Worm (Caenorhabditis elegans): ENCODE data around the gene F40G12.5.
A peak's percentile ranks its signal among the peaks of the same experiment; 100 is the strongest.

The F40G12.5 gene

DNA sequence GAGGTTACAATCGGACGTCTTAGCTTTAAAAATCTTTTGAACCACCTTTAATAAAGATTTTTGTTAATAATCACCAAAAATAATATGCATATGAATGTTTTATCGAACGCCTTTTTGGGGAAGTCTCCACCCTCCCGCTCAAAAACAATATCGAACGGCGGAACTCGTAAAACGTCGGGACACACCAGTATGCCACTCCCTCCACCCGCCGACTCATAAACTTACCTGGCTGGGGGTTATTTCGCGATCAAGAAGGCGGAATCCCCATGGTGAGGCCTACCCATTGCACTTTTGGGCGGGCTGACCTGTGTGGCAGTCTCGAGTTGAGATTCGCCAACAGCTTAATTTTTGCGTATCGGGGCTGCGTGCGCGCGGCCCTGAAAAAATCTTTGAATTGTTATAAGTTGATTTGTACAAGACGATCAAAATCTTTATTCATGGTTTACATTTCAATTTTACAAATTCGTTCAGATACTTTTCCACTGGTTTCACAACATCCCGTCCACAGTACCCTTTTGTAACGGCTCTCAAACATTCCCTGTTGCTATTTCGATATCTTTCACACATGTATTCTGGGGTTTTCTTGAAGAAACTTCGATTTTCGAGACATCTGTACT lies 3.2 kb downstream of the F40G12.5 start (continued):
- no peak for TF ChIP-seq ztf-18 (tag; optimal IDR thresholded peaks at IDR 0.05)
- no peak for TF ChIP-seq zim-3 (tag; optimal IDR thresholded peaks at IDR 0.05)
- peak; percentile 72 for TF ChIP-seq madf-6 (GFP tag; IDR thresholded peaks at IDR 0.05)
- no peak for TF ChIP-seq nhr-179 (tag; optimal IDR thresholded peaks at IDR 0.05)
- TF ChIP-seq ceh-91 (GFP tag; IDR thresholded peaks at IDR 0.05) = no peak
- peak; percentile 38; the same call in 1 of the 2 replicates for TF ChIP-seq F33H1.4 (GFP tag; IDR thresholded peaks at IDR 0.05)
- TF ChIP-seq nhr-120 (GFP tag; IDR thresholded peaks at IDR 0.05) = no peak
- no peak for TF ChIP-seq ama-1 (optimal IDR thresholded peaks at IDR 0.05)
- TF ChIP-seq ama-1 (GFP tag; optimal IDR thresholded peaks at IDR 0.05) = no peak
- TF ChIP-seq ceh-40 (GFP tag; IDR thresholded peaks at IDR 0.05) = no peak
- peak; percentile 92 for TF ChIP-seq snpc-1.1 (tag; optimal IDR thresholded peaks at IDR 0.05; ENCODE audit: insufficient read depth)
- no peak for TF ChIP-seq egl-18 (GFP tag; IDR thresholded peaks at IDR 0.05)
- peak; percentile 29; the same call in 1 of the 2 replicates for TF ChIP-seq pbrm-1 (GFP tag; IDR thresholded peaks at IDR 0.05)
- no peak for TF ChIP-seq hlh-12 (tag; optimal IDR thresholded peaks at IDR 0.05)
- TF ChIP-seq lsl-1 (GFP tag; optimal IDR thresholded peaks at IDR 0.05) = peak; percentile 48
- no peak for TF ChIP-seq cebp-2 (GFP tag; IDR thresholded peaks at IDR 0.05)
- no peak for TF ChIP-seq attf-3 (GFP tag; conservative IDR thresholded peaks at IDR 0.05)
- no peak for TF ChIP-seq F10E7.11 (tag; optimal IDR thresholded peaks at IDR 0.05)
- no peak for TF ChIP-seq egl-44 (GFP tag; IDR thresholded peaks at IDR 0.05)
- no peak for TF ChIP-seq let-526 (GFP tag; IDR thresholded peaks at IDR 0.05)
- TF ChIP-seq lir-1 (GFP tag; conservative IDR thresholded peaks at IDR 0.05) = no peak
- no peak for TF ChIP-seq repo-1 (tag; optimal IDR thresholded peaks at IDR 0.05)
- TF ChIP-seq snpc-3.4 (tag; optimal IDR thresholded peaks at IDR 0.05) = peak; percentile 79
- no peak for TF ChIP-seq K12H6.12 (tag; optimal IDR thresholded peaks at IDR 0.05)
- no peak for TF ChIP-seq bed-2 (GFP tag; IDR thresholded peaks at IDR 0.05)
- no peak for TF ChIP-seq lin-40 (tag; optimal IDR thresholded peaks at IDR 0.05)
- TF ChIP-seq gei-17 (GFP tag; optimal IDR thresholded peaks at IDR 0.05) = no peak
- peak; percentile 23 for TF ChIP-seq tbp1 (GFP tag; optimal IDR thresholded peaks at IDR 0.05)
- TF ChIP-seq lin-26 (GFP tag; IDR thresholded peaks at IDR 0.05) = 0 out of 2 replicates have a peak, but pooled peaks have one; percentile 38
- peak; percentile 81 for TF ChIP-seq D2030.7 (GFP tag; IDR thresholded peaks at IDR 0.05)
- no peak for TF ChIP-seq tlf-1 (GFP tag; optimal IDR thresholded peaks at IDR 0.05)
- TF ChIP-seq efl-1 (GFP tag; optimal IDR thresholded peaks at IDR 0.05) = no peak
- TF ChIP-seq B0035.1 (tag; optimal IDR thresholded peaks at IDR 0.05) = no peak
- TF ChIP-seq ztf-6 (GFP tag; IDR thresholded peaks at IDR 0.05) = no peak
- no peak for TF ChIP-seq let-607 (tag; optimal IDR thresholded peaks at IDR 0.05)
- TF ChIP-seq unc-130 (GFP tag; optimal IDR thresholded peaks at IDR 0.05) = no peak
- no peak for TF ChIP-seq dpl-1 (GFP tag; optimal IDR thresholded peaks at IDR 0.05)
- no peak for TF ChIP-seq Y53G8AR.9 (GFP tag; conservative IDR thresholded peaks at IDR 0.05)
- peak; percentile 4 for TF ChIP-seq die-1 (tag; optimal IDR thresholded peaks at IDR 0.05)
- TF ChIP-seq chd-7 (tag; optimal IDR thresholded peaks at IDR 0.05) = no peak
- peak; percentile 59; the same call in 1 of the 2 replicates for TF ChIP-seq hsf-1 (GFP tag; IDR thresholded peaks at IDR 0.05)
- no peak for TF ChIP-seq C06A6.2 (GFP tag; conservative IDR thresholded peaks at IDR 0.05)
- no peak for TF ChIP-seq mes-4 (tag; optimal IDR thresholded peaks at IDR 0.05)
- TF ChIP-seq akir-1 (GFP tag; optimal IDR thresholded peaks at IDR 0.05) = no peak
- TF ChIP-seq ztf-22 (GFP tag; optimal IDR thresholded peaks at IDR 0.05) = no peak
- TF ChIP-seq ceh-79 (tag; optimal IDR thresholded peaks at IDR 0.05) = no peak
- no peak for TF ChIP-seq hmg-20 (GFP tag; IDR thresholded peaks at IDR 0.05)
- TF ChIP-seq lin-54 (GFP tag; optimal IDR thresholded peaks at IDR 0.05) = no peak
- no peak for TF ChIP-seq athp-1 (tag; optimal IDR thresholded peaks at IDR 0.05)

Measured in whole organism, young adult.